Worm (Caenorhabditis elegans) whole organism, midembryonic: ENCODE results near the gene W07G4.1.

Experiments used
- T22C8.4 ChIP-seq: fragments of 200-800 bp; sonication (Bioruptor generic); IDR thresholded peaks from 2 replicates; pipeline ENCODE4 v1.3.6; 2022; ENCODE audit warnings: missing genetic modification characterization, missing compliant biosample characterization
- cog-1 ChIP-seq: sonication (generic microtip); optimal IDR thresholded peaks from 2 replicates; lab custom pipeline; 2016; ENCODE audit warnings: missing genetic modification characterization, missing compliant biosample characterization
- flt-1 ChIP-seq: fragments of 200-800 bp; sonication (Bioruptor generic); IDR thresholded peaks from 2 replicates; pipeline ENCODE4 v1.3.6; 2022; ENCODE audit warnings: missing genetic modification characterization, missing compliant biosample characterization
- klf-2 ChIP-seq: fragments of 200-800 bp; sonication (Bioruptor generic); conservative IDR thresholded peaks from 2 replicates; pipeline ENCODE4 v1.3.6; 2022; ENCODE audit warnings: missing genetic modification reagents, missing genetic modification characterization, missing compliant biosample characterization
- med-1 ChIP-seq: sonication (generic microtip); optimal IDR thresholded peaks from 2 replicates; lab custom pipeline; 2017; ENCODE audit warnings: missing genetic modification characterization, mild to moderate bottlenecking, missing compliant biosample characterization, antibody characterized with exemption, missing genetic modification reagents; ENCODE audit not compliant: insufficient read depth
- ref-1 ChIP-seq: fragments of 200-800 bp; sonication (Bioruptor generic); conservative IDR thresholded peaks from 2 replicates; pipeline ENCODE4 v1.3.6; 2022; ENCODE audit warnings: missing genetic modification reagents, missing genetic modification characterization, missing compliant biosample characterization
- tab-1 ChIP-seq: fragments of 200-800 bp; sonication (Bioruptor generic); IDR thresholded peaks from 2 replicates; pipeline ENCODE4 v1.3.6; 2022; ENCODE audit warnings: missing genetic modification characterization, missing compliant biosample characterization
- ztf-23 ChIP-seq: fragments of 200-800 bp; sonication (Bioruptor generic); IDR thresholded peaks from 2 replicates; pipeline ENCODE4 v1.3.6; 2022; ENCODE audit warnings: missing genetic modification reagents, missing genetic modification characterization, missing compliant biosample characterization
- ztf-29 ChIP-seq: fragments of 200-800 bp; sonication (Bioruptor generic); IDR thresholded peaks from 2 replicates; pipeline ENCODE4 v1.3.6; 2022; ENCODE audit warnings: missing genetic modification reagents, missing genetic modification characterization, missing compliant biosample characterization

W07G4.1 gene

ce11 chrV:13043195-13043762, 10.0 kb downstream of the W07G4.1 start, which contains the start of gene lap-2:
TSS of gene lap-2 (plus strand) at chrV:13043712.
- TF ChIP-seq med-1 (GFP tag; lab: Kevin White, UChicago) (no peak), ref-1 (GFP tag; lab: Robert Waterston, UW) (no peak), cog-1 (no peak)

DNA sequence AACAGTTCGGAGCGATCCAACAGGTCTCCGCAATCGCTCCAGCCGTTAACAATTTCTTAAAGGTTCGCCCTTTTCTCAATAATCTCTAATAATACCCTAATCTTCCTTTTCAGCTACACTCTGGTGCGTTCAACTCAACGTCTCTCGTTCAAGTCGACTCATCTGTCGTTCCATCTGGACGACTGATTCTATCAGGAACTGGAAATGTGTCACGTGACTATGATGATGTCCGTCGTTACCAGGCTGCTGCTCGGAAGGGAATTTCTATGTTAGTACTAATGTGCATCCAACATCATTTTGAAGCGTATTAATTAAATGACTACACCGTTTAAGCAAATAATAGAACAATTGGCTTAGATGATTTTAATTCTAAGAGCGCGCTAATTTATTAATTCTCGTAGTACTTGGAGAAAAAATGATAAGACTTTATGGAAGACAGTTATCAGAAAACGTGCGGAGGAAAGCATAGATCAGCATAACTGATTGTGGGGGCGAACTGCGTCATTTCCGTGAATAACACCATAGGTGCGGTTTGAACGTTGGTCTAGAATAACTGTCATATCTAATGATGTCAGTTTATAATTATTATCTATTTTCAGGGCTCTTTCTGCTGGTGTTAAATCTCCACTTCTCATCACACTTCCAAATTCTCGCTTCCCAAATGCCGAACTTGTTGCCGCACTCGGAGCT, 10.7 kb downstream of the W07G4.1 start:
- TF ChIP-seq klf-2 (no peak), tab-1 (GFP tag; lab: Robert Waterston, UW) (no peak), T22C8.4 (GFP tag; lab: Robert Waterston, UW) (no peak), ref-1 (GFP tag; lab: Robert Waterston, UW) (no peak), ztf-29 (no peak), cog-1 (no peak), med-1 (GFP tag; lab: Kevin White, UChicago) (no peak), ztf-23 (no peak), flt-1 (GFP tag; lab: Robert Waterston, UW) (no peak)

DNA sequence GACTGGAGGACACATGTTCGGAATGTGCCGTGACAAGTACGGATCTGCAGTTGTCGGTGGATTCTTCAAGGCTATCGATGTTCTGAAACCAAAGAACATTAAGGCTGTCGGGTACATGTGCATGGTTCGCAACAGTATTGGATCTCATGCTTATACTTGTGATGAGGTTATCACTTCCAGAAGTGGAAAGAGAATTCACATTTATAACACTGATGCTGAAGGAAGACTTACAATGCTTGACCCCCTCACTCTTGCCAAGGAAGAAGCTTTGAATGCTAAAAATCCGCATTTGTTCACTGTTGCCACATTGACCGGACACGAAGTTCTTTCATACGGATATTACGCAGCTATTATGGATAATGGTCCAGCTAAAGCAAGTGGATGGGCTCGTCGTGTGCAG, 11.7 kb downstream of the W07G4.1 start:
- TF ChIP-seq ztf-23 (no peak), T22C8.4 (GFP tag; lab: Robert Waterston, UW) (no peak), cog-1 (no peak), med-1 (GFP tag; lab: Kevin White, UChicago) (no peak), ztf-29 (no peak), flt-1 (GFP tag; lab: Robert Waterston, UW) (no peak)

DNA sequence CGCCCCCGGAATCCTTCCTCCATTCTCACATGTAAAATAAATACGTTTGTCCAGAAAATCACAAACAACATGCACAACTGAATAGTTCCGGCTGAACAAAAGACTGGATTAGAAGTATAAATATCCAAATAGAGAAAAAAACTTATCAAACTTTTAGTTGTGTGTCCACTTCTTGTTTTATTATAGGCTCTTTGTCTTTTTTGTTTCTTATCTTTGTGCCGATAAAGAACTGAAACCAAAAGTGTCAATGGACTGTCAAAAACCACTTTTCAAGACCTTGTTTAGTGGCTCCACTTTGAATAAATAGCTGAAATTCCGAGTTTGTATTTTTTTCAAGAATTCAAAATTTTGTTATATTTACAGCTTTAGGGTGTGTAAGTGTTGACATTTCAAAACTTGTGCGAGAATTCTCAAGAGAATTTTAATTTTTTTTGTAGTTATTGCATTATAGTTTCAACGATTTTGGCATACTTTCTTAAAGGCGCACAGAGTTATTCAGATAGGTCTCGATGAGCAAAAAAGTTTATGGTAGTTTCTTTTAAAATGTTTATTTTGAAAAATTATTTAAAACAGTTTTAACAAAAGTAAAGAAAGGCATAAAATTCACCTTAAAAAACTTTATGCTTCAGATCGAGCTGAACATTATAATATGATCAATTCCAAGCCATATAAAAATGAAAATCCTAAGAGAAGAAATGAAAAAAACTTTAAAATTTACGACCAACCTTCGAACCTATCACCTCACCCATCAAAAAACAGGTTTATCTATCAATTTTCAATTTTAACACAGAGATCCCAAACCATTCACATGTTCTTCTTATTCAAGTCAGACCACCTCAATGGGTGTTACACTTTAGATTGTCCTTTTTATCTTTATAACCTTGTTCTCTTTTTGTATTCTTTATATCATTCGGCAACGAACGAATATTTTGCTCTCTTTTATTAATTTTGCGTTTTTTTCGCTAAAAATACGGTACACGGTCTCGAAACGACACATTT, 13.1 kb downstream of the W07G4.1 start:
- no peak for TF ChIP-seq T22C8.4 (GFP tag; lab: Robert Waterston, UW)

- TF ChIP-seq tab-1 (GFP tag; lab: Robert Waterston, UW) (no peak), med-1 (GFP tag; lab: Kevin White, UChicago) (no peak), ztf-29 (no peak), klf-2 (no peak), flt-1 (GFP tag; lab: Robert Waterston, UW) (no peak), ztf-23 (no peak), T22C8.4 (GFP tag; lab: Robert Waterston, UW) (no peak), ref-1 (GFP tag; lab: Robert Waterston, UW) (no peak), cog-1 (no peak)
Measured at ce11 chrV:13047574-13048030, 14.3 kb downstream of the W07G4.1 start, which contains the start of gene W07G4.5. TSS of gene W07G4.5 (plus strand) at chrV:13047980.

- TF ChIP-seq T22C8.4 (GFP tag; lab: Robert Waterston, UW) (no peak), ztf-23 (no peak), cog-1 (no peak)
Measured at ce11 chrV:13049149-13049610, 15.9 kb downstream of the W07G4.1 start, which contains the start of gene W07G4.8. TSS of gene W07G4.8 (minus strand) at chrV:13049560.

DNA sequence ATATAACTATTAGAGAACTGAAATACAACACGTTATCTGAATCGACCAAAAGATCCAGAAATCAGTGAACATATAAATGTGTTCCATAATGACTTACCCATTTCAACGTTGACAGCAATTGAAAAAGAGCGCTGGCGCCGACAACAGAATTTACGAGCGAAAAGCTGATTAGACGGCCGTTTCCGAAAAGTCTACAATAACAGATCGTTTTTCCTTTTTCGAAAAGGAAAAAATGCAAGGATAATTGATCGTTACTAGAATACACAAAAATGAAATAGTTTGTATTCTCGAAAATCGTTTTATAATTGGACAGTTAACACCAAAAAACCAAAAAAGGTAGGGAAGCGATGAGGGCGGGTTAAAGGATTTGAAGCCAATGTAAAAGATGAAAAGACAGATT, 20.3 kb downstream of the W07G4.1 start, which contains the start of gene srr-1:
srr-1 (minus strand) TSS at position 101 of the 400 bp plus-strand sequence.
- no peak for TF ChIP-seq cog-1
- no peak for TF ChIP-seq ztf-23
- TF ChIP-seq ref-1 (GFP tag; lab: Robert Waterston, UW), result no peak
- no peak for TF ChIP-seq flt-1 (GFP tag; lab: Robert Waterston, UW)
- no peak for TF ChIP-seq ztf-29
- no peak for TF ChIP-seq med-1 (GFP tag; lab: Kevin White, UChicago)
- TF ChIP-seq klf-2, result no peak
- no peak for TF ChIP-seq T22C8.4 (GFP tag; lab: Robert Waterston, UW)
- no peak for TF ChIP-seq tab-1 (GFP tag; lab: Robert Waterston, UW)

ce11 chrV:13061836-13062235, 28.5 kb downstream of the W07G4.1 start, which contains the start of gene F42E8.1:
TSS of gene F42E8.1 (plus strand) at chrV:13062136.
- TF ChIP-seq T22C8.4 (GFP tag; lab: Robert Waterston, UW) (no peak), cog-1 (no peak), ztf-29 (no peak), klf-2 (no peak), ref-1 (GFP tag; lab: Robert Waterston, UW) (no peak), med-1 (GFP tag; lab: Kevin White, UChicago) (no peak), flt-1 (GFP tag; lab: Robert Waterston, UW) (no peak), tab-1 (GFP tag; lab: Robert Waterston, UW) (no peak), ztf-23 (no peak)

DNA sequence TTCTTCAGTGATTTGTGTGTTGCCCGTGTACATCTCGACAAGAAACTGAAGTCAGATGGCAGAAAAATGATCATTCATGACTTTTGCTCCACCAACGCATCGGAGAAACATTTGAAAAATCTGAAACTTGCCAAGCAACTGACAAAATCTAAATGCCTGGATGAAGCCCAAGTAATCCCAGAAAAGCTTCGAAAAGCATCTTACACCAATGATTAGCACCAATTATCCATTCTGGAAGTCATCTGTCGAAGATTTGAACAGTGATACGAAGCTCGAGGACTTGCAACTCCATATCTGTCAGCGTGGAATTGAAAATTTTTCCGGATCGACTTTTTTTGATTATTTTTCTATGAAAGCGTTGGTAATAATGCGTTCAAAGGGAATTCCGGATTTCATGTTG, 30.1 kb downstream of the W07G4.1 start:
- TF ChIP-seq ztf-29 (no peak), ref-1 (GFP tag; lab: Robert Waterston, UW) (no peak), klf-2 (no peak), flt-1 (GFP tag; lab: Robert Waterston, UW) (no peak), ztf-23 (no peak), cog-1 (no peak), med-1 (GFP tag; lab: Kevin White, UChicago) (no peak), T22C8.4 (GFP tag; lab: Robert Waterston, UW) (no peak)
